Worm (Caenorhabditis elegans) whole organism, L4/young adult: ENCODE results near the gene stdh-2.

Experiments
- W03F9.2 ChIP-seq: fragments of 150-350 bp; optimal IDR thresholded peaks from 2 replicates; lab custom pipeline; 2014; ENCODE audit warnings: missing biosample characterization, missing genetic modification characterization
- dao-5 ChIP-seq: sonication (generic microtip); optimal IDR thresholded peaks from 2 replicates; lab custom pipeline; 2016; ENCODE audit warnings: missing genotype, missing genetic modification characterization, moderate library complexity, missing compliant biosample characterization
- him-1 ChIP-seq: sonication (generic microtip); optimal IDR thresholded peaks from 2 replicates; lab custom pipeline; 2016; ENCODE audit warnings: missing genotype, missing genetic modification reagents, missing genetic modification characterization, missing compliant biosample characterization

stdh-2 gene

DNA sequence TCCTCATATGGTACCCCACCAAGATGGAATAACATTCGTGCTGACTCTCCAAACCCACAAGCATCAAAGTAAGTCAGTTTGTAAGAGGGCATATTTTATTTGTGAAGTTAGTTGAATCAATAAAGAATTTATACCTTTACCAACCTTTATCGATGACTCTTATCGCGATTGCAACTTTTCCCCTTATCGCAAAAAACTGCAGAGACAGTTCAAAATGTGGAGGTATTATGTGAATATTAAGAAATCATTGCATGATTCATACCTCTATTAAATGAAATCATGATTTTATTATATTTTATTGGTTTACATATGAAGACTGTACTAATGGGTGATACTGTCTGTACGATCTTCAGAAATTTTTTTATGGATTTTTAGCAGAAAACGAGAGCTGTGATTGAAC, 8.1 kb downstream of the stdh-2 start, which contains the start of gene gst-22:
Gene gst-22 (minus strand): TSS at position 103 of the 400 bp plus-strand sequence.
- TF ChIP-seq dao-5 (no peak), him-1 (tag; lab: Kevin White, UChicago) (no peak), W03F9.2 (tag; lab: Kevin White, UChicago) (no peak)

- TF ChIP-seq dao-5 = no peak
Measured at ce11 chrV:16233624-16234023, 9.5 kb downstream of the stdh-2 start, which contains the start of gene clec-233. clec-233 (plus strand) TSS chrV:16233924.

ce11 chrV:16235135-16235534, 11.0 kb downstream of the stdh-2 start, which contains the start of gene F21H7.3:
F21H7.3 (minus strand) TSS chrV:16235235.
- TF ChIP-seq him-1 (tag; lab: Kevin White, UChicago) = no peak

ce11 chrV:16235647-16236046, 11.5 kb downstream of the stdh-2 start, which contains the start of gene srh-98:
srh-98 (minus strand) TSS chrV:16235747.
- TF ChIP-seq W03F9.2 (tag; lab: Kevin White, UChicago) (no peak), him-1 (tag; lab: Kevin White, UChicago) (no peak), dao-5 (no peak)

DNA sequence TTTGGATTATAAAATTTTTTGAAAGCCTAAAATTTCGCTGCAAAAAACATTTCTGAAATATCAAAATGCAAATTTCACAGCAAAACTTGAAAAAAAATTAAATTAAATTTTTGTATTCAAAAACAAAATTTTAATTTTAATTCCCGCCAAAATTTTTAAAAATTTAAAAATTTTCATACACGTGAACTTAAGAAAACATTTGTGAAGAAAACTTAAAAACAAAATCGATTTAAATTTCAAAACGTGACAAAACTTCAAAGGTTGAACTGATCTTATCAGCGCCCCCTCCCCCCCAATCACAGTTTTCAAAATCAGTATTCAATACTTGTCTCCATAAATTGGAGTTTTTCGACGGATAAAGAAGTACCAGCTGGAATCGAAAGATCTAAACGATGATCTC, 13.1 kb downstream of the stdh-2 start, which contains the start of gene F21H7.5:
Gene F21H7.5 (plus strand): TSS at position 301 of the 400 bp plus-strand sequence.
- TF ChIP-seq dao-5 (no peak), W03F9.2 (tag; lab: Kevin White, UChicago) (no peak), him-1 (tag; lab: Kevin White, UChicago) (no peak)

- TF ChIP-seq him-1 (tag; lab: Kevin White, UChicago) (no peak), dao-5 (no peak), W03F9.2 (tag; lab: Kevin White, UChicago) (no peak)
Measured at ce11 chrV:16244078-16244477, 20.0 kb downstream of the stdh-2 start, which contains the start of gene srh-104. srh-104 (minus strand) TSS chrV:16244178.

DNA sequence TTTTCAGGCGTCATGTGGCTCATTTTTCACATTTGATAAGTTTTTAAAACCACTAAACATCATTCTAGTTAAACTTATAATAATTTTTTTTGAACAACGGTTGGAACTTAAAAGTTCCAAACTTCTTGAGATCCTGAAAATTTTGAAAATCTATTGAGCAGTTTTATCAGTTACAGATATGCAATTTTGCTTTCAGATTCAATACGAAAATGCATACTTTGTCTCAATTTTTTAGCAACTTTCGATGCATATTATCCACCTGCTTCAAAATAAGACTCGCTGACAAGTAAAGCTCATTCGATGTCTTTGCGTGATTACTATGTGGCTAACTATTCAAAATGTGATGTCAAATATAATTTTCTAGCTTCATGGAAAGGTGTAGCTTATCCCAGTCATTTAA, 22.5 kb downstream of the stdh-2 start, which contains the start of gene srh-95:
Gene srh-95 (plus strand): TSS at position 301 of the 400 bp plus-strand sequence.
- TF ChIP-seq W03F9.2 (tag; lab: Kevin White, UChicago) = no peak
- no peak for TF ChIP-seq dao-5
- no peak for TF ChIP-seq him-1 (tag; lab: Kevin White, UChicago)

DNA sequence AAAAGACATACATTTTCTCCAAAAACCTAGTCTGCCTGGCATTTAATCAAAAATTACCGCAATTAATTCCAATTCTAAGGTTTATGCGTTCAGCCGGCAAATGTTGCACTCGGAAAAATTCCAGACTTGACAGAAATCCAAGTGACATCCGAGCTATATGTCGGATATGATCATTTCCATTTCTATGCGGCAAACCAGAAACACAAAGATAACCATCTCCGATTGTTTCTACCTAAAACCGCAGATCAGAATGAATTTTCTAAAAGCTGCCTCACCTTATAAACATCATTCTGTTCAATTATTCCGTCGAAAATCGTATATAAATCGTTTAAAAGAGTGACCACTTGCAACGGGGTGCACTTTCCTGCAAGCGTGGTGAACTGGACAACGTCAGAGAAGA, 25.0 kb downstream of the stdh-2 start:
- TF ChIP-seq him-1 (tag; lab: Kevin White, UChicago) (no peak), dao-5 (no peak), W03F9.2 (tag; lab: Kevin White, UChicago) (no peak)

ce11 chrV:16253687-16254086, 29.6 kb downstream of the stdh-2 start, which contains the start of gene gcy-20:
gcy-20 (minus strand) TSS chrV:16253787.
- TF ChIP-seq dao-5 (no peak), him-1 (tag; lab: Kevin White, UChicago) (no peak), W03F9.2 (tag; lab: Kevin White, UChicago) (no peak)

ce11 chrV:16256395-16256794, 32.3 kb downstream of the stdh-2 start, which contains the start of gene bgnt-1.3:
bgnt-1.3 (minus strand) TSS chrV:16256495.
- no peak for TF ChIP-seq him-1 (tag; lab: Kevin White, UChicago)
- TF ChIP-seq W03F9.2 (tag; lab: Kevin White, UChicago) = no peak
- no peak for TF ChIP-seq dao-5

- TF ChIP-seq dao-5 = no peak
- no peak for TF ChIP-seq W03F9.2 (tag; lab: Kevin White, UChicago)
- no peak for TF ChIP-seq him-1 (tag; lab: Kevin White, UChicago)
Measured at ce11 chrV:16258142-16258541, 34.0 kb downstream of the stdh-2 start, which contains the start of gene nhr-218. nhr-218 (plus strand) TSS chrV:16258442.

DNA sequence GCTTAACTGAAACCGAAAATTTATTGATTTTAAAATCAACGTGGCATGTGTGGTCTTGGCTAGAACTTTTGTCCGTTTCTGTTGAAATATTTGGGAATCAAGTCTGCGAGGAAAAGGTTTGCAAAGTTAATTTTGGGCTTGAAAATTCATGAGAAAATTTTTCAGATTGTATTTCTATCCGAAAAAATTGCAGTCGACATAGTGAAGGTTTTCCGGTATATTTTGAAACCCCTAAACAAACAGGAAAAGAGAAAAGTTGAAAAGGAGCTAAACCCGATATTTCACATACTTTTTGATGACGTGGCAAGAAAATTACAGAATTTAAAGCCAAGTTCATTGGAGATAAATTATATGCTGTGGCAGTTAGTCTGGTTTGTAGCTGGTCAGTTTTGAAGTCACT, 35.6 kb downstream of the stdh-2 start, which contains the start of gene nhr-127:
Gene nhr-127 (plus strand): TSS at position 301 of the 400 bp plus-strand sequence.
- no peak for TF ChIP-seq dao-5
- no peak for TF ChIP-seq W03F9.2 (tag; lab: Kevin White, UChicago)
- TF ChIP-seq him-1 (tag; lab: Kevin White, UChicago) = no peak

ce11 chrV:16266514-16266913, 42.4 kb downstream of the stdh-2 start, which contains the start of gene T13F3.4:
T13F3.4 (minus strand) TSS chrV:16266614.
- TF ChIP-seq dao-5 (no peak), him-1 (tag; lab: Kevin White, UChicago) (no peak), W03F9.2 (tag; lab: Kevin White, UChicago) (no peak)

- TF ChIP-seq him-1 (tag; lab: Kevin White, UChicago) = no peak
- TF ChIP-seq dao-5 = no peak
- no peak for TF ChIP-seq W03F9.2 (tag; lab: Kevin White, UChicago)
Measured at ce11 chrV:16269556-16269955, 45.4 kb downstream of the stdh-2 start, which contains the start of the genes fbxa-2 and T13F3.8. fbxa-2 (minus strand) TSS chrV:16269656. T13F3.8 (plus strand) TSS chrV:16269800.

DNA sequence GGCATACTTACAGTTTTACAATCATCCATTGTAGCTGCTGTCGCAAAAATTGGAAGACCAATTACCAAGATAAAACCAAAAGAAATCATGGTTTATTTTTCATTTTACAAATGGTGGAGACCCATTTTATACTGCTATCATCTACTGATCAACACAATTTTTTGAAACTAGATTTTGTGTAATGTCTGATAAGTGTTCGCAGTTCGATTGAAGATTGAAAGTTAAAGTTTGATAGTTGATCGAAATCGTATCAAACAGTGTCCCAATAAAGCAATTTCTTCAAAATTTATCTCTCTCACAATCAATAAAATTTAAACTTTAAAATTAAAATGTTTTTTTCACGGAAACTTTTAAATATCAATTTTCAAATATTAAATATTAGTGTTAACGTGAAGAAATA, 47.0 kb downstream of the stdh-2 start, which contains the start of gene T13F3.6:
Gene T13F3.6 (minus strand): TSS at position 101 of the 400 bp plus-strand sequence.
- TF ChIP-seq him-1 (tag; lab: Kevin White, UChicago) (no peak), W03F9.2 (tag; lab: Kevin White, UChicago) (no peak), dao-5 (no peak)
